Fruit fly (Drosophila melanogaster): ENCODE data around the gene CG5217.
A peak's percentile ranks its signal among the peaks of the same experiment; 100 is the strongest.

- peak; percentile 4 for TF ChIP-seq Sox102F (GFP tag; optimal IDR thresholded peaks at IDR 0.05)
- no peak for TF ChIP-seq vvl (GFP tag; IDR thresholded peaks at IDR 0.05)
- no peak for TF ChIP-seq slp2 (GFP tag; optimal IDR thresholded peaks at IDR 0.05)
- TF ChIP-seq salm (tag; optimal IDR thresholded peaks at IDR 0.05): no peak
- TF ChIP-seq crol (GFP tag; IDR thresholded peaks at IDR 0.05): no peak
- TF ChIP-seq pan (optimal IDR thresholded peaks at IDR 0.05): no peak
- TF ChIP-seq pan (GFP tag; optimal IDR thresholded peaks at IDR 0.05 in 1 of 2, IDR thresholded peaks at IDR 0.05 in 1 of 2): no peak
- TF ChIP-seq hb (GFP tag; IDR thresholded peaks at IDR 0.05; ENCODE audit: partially characterized antibody): no peak
- TF ChIP-seq CG15601 (tag; optimal IDR thresholded peaks at IDR 0.05): no peak
- TF ChIP-seq CG18764 (GFP tag; optimal IDR thresholded peaks at IDR 0.05): no peak
- 0 out of 3 replicates have a peak, but pooled peaks have one; percentile 21 for TF ChIP-seq row (GFP tag; IDR thresholded peaks at IDR 0.05)
- TF ChIP-seq CG4424 (GFP tag; optimal IDR thresholded peaks at IDR 0.05): no peak
Observed at dm6 chr3R:19255255-19255654, 7.3 kb upstream of the CG5217 start.

Measured in whole organism, embryonic.